Fruit fly (Drosophila melanogaster) whole organism, adult: Measurements from ENCODE around the gene nkt.

Source experiments
- ovo ChIP-seq: fragments of 200-800 bp; sonication (Bioruptor generic); optimal IDR thresholded peaks from 2 replicates; lab custom pipeline; 2016; ENCODE audit warnings: missing biosample characterization, missing genetic modification characterization
- pad ChIP-seq: fragments of 200-800 bp; sonication (Bioruptor generic); optimal IDR thresholded peaks from 3 replicates; lab custom pipeline; 2017; ENCODE audit warnings: missing biosample characterization, missing genetic modification characterization, mild to moderate bottlenecking, moderate library complexity, missing genetic modification reagents

- TF ChIP-seq pad (GFP tag; lab: Kevin White, UChicago) (no peak), ovo (GFP tag; lab: Kevin White, UChicago) (no peak)
These were observed 3.7 kb downstream of the nkt start for dm6 chr3L:11204852-11205251.
